Worm (Caenorhabditis elegans): ENCODE results near the gene F48B9.3.

Gene F48B9.3

DNA sequence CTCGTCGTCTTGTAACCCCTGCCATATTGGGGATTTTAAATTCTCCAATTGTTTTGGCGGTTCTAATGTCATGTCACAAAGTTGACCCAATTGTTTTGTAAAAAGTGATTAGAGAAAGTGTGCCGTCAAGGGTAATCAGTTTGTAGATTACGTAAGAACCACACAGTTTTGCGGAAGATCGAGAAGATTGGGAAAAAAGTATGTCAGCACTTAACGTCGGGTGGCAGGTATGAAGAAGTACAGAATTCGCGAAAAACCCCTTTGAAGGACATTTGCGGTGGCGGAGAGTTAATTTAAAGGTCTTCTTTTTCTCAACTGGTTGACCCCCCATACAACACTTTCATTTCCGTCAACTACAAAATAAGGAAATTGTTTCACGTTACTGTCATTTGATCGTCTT is 43.5 kb downstream of the F48B9.3 start:
- TF ChIP-seq flt-1 (GFP tag; IDR thresholded peaks at IDR 0.05) (no peak), ceh-36 (tag; optimal IDR thresholded peaks at IDR 0.05) (no peak), tbx-11 (GFP tag; IDR thresholded peaks at IDR 0.05) (no peak), B0310.2 (tag; optimal IDR thresholded peaks at IDR 0.05) (no peak), F13C5.2 (tag; optimal IDR thresholded peaks at IDR 0.05) (no peak), tbx-37 (GFP tag; conservative IDR thresholded peaks at IDR 0.05) (no peak), ceh-13 (GFP tag; optimal IDR thresholded peaks at IDR 0.05) (no peak), aly-1 (tag; optimal IDR thresholded peaks at IDR 0.05) (no peak), scrt-1 (GFP tag; IDR thresholded peaks at IDR 0.05) (no peak), hnd-1 (tag; optimal IDR thresholded peaks at IDR 0.05) (no peak), sea-1 (GFP tag; conservative IDR thresholded peaks at IDR 0.05) (no peak), tra-4 (tag; optimal IDR thresholded peaks at IDR 0.05) (no peak), hmbx-1 (tag; optimal IDR thresholded peaks at IDR 0.05) (no peak), ets-7 (tag; optimal IDR thresholded peaks at IDR 0.05) (no peak), pes-1 (GFP tag; IDR thresholded peaks at IDR 0.05) (no peak), ama-1 (optimal IDR thresholded peaks at IDR 0.05) (no peak), hmg-4 (GFP tag; optimal IDR thresholded peaks at IDR 0.05) (no peak)

DNA sequence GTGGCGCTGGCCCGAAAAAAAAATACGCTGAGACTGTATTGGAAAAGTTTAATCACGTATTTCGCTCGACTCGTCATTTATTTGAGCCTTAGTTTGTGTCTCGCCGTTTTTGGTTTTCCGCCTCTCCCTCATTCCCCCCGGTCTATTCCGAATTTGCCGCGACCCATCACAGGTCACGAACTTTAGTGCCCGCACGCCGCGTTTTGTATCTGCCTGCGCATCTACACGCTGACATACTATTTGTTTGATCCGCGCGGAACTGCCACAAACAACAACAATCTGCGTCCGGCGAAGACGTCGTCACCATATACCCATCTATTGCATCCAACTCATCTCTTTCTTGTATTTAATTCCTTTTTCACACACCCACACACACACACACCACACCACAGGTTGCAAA is 45.3 kb downstream of the F48B9.3 start:
- TF ChIP-seq B0310.2 (tag; optimal IDR thresholded peaks at IDR 0.05), result no peak
- TF ChIP-seq ama-1 (optimal IDR thresholded peaks at IDR 0.05), result no peak
- no peak for TF ChIP-seq pes-1 (GFP tag; IDR thresholded peaks at IDR 0.05)
- TF ChIP-seq ceh-13 (GFP tag; optimal IDR thresholded peaks at IDR 0.05), result no peak
- TF ChIP-seq hnd-1 (tag; optimal IDR thresholded peaks at IDR 0.05), result no peak
- no peak for TF ChIP-seq tra-4 (tag; optimal IDR thresholded peaks at IDR 0.05)
- no peak for TF ChIP-seq tbx-37 (GFP tag; conservative IDR thresholded peaks at IDR 0.05)
- no peak for TF ChIP-seq hmg-4 (GFP tag; optimal IDR thresholded peaks at IDR 0.05)
- TF ChIP-seq tbx-11 (GFP tag; IDR thresholded peaks at IDR 0.05), result no peak
- TF ChIP-seq flt-1 (GFP tag; IDR thresholded peaks at IDR 0.05), result no peak
- no peak for TF ChIP-seq ceh-36 (tag; optimal IDR thresholded peaks at IDR 0.05)
- no peak for TF ChIP-seq sea-1 (GFP tag; conservative IDR thresholded peaks at IDR 0.05)
- no peak for TF ChIP-seq scrt-1 (GFP tag; IDR thresholded peaks at IDR 0.05)
- TF ChIP-seq hmbx-1 (tag; optimal IDR thresholded peaks at IDR 0.05), result no peak

DNA sequence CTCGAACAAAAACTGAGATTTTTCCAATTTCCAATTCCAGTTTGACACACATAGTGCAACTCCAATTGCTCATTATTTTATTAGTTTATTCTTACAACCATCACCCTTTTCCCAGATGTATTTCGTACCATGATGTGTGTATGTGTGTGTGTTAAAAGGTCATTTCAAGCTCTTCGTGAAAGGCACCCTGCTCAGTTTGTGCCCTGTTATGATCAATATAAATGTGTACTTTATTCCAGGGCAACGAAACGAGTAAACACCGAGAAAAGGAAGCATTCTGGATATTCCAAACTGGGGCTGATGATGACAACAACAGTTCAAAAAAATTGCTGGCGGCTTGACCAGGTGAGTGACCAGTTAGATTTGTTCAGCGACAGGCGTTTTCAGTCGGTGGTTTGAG is 45.9 kb downstream of the F48B9.3 start, which contains the start of gene peb-1:
Gene peb-1 (plus strand): TSS at position 301 of the 400 bp plus-strand sequence.
- no peak for TF ChIP-seq hmbx-1 (tag; optimal IDR thresholded peaks at IDR 0.05)
- no peak for TF ChIP-seq hmg-4 (GFP tag; optimal IDR thresholded peaks at IDR 0.05)
- no peak for TF ChIP-seq F13C5.2 (tag; optimal IDR thresholded peaks at IDR 0.05)
- no peak for TF ChIP-seq flt-1 (GFP tag; IDR thresholded peaks at IDR 0.05)

DNA sequence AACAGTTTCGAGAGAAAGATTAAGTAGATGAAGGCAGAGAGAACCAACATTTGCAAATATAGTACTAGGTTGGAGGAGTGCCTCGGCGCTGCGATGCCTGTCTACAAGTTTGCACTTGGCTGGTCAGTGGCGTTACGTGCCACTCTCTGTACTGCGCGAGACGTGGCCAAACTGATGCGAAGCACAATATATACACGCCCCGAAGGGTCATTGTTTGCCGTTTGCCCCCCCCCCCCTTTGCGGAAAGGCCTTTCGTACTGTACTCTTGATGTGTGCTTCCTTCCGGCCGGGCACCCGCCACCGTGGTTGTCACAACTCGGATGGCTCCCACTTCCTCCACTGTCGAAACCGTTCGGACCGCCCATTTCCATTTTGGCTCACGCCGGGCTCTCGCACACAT is 47.3 kb downstream of the F48B9.3 start:
- TF ChIP-seq scrt-1 (GFP tag; IDR thresholded peaks at IDR 0.05) (no peak), ceh-13 (GFP tag; optimal IDR thresholded peaks at IDR 0.05) (no peak), ama-1 (optimal IDR thresholded peaks at IDR 0.05) (no peak), flt-1 (GFP tag; IDR thresholded peaks at IDR 0.05) (no peak), aly-1 (tag; optimal IDR thresholded peaks at IDR 0.05) (no peak), tbx-11 (GFP tag; IDR thresholded peaks at IDR 0.05) (no peak), F13C5.2 (tag; optimal IDR thresholded peaks at IDR 0.05) (no peak), ets-7 (tag; optimal IDR thresholded peaks at IDR 0.05) (no peak), pes-1 (GFP tag; IDR thresholded peaks at IDR 0.05) (no peak), hnd-1 (tag; optimal IDR thresholded peaks at IDR 0.05) (no peak), tra-4 (tag; optimal IDR thresholded peaks at IDR 0.05) (no peak), sea-1 (GFP tag; conservative IDR thresholded peaks at IDR 0.05) (no peak), hmg-4 (GFP tag; optimal IDR thresholded peaks at IDR 0.05) (no peak), ceh-36 (tag; optimal IDR thresholded peaks at IDR 0.05) (no peak), B0310.2 (tag; optimal IDR thresholded peaks at IDR 0.05) (no peak), hmbx-1 (tag; optimal IDR thresholded peaks at IDR 0.05) (no peak), tbx-37 (GFP tag; conservative IDR thresholded peaks at IDR 0.05) (no peak)

DNA sequence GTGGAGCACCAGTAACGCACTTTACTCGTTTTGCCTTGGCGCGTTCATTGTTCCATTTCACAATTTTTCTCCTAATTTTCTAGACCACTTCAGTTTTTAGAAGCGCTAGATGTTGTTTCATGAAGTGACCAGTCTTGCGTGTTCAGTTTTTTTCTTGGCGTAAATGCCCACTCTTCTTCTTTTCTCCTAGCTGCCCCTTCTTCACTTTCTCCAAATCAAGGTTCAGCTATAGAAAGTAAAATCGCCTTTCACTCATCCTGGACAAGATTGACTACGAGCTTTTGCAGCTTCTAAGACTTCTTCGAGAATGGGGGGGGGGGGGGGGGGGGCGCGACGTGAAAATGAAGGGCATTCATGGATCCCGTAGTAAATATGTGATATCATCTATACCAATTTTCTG is 47.9 kb downstream of the F48B9.3 start:
- TF ChIP-seq B0310.2 (tag; optimal IDR thresholded peaks at IDR 0.05) (no peak), ama-1 (optimal IDR thresholded peaks at IDR 0.05) (no peak), scrt-1 (GFP tag; IDR thresholded peaks at IDR 0.05) (no peak), ets-7 (tag; optimal IDR thresholded peaks at IDR 0.05) (no peak), ceh-13 (GFP tag; optimal IDR thresholded peaks at IDR 0.05) (no peak), pes-1 (GFP tag; IDR thresholded peaks at IDR 0.05) (no peak)

DNA sequence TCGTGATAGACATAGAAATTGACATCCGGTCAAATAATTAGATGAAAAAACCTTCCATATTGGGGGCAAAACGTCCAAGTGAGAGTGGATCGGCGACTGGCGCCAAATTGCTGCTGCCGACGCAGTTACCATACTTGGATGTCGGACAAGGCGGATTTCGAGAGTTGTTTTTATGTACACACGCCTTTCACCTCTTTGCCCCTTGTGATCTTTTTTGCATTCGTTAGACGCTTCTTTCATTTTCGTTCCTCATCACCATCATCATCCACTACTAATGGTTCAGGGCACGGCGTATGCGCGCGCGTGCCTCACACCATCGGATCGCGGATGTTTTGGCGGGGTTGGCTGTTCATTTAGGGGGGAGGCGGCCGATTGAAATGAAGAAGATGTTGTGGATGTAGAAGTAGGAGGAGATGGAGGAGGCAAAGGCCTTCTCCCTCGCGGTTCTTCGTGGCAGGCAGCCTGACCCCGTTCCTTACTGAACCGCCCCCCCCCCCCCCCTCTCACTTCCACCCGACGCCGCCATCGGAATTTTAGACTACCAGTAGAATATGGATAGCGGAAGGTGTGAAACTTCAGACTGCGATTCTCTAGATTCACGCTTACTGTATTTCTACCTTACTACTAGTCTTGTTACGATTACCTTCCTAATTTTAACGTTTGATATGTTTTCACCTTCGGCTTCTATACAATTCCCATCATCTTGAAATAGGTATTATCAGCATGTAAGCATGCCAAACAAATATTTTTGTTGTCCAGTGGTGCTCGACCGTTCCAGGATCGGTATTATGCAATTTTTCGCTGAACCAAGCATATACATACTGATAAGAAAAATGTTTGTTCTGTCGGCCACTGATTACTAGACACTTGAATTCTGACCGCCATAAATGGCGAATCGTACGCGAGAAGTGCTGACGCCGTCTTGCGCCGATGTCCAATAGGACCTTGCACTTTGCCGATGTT is 48.8 kb downstream of the F48B9.3 start:
- no peak for TF ChIP-seq ceh-36 (tag; optimal IDR thresholded peaks at IDR 0.05)
- TF ChIP-seq scrt-1 (GFP tag; IDR thresholded peaks at IDR 0.05), result no peak
- TF ChIP-seq hmbx-1 (tag; optimal IDR thresholded peaks at IDR 0.05), result no peak
- TF ChIP-seq aly-1 (tag; optimal IDR thresholded peaks at IDR 0.05), result no peak
- TF ChIP-seq tra-4 (tag; optimal IDR thresholded peaks at IDR 0.05), result no peak
- TF ChIP-seq B0310.2 (tag; optimal IDR thresholded peaks at IDR 0.05), result no peak
- no peak for TF ChIP-seq tbx-37 (GFP tag; conservative IDR thresholded peaks at IDR 0.05)
- TF ChIP-seq hnd-1 (tag; optimal IDR thresholded peaks at IDR 0.05), result no peak
- TF ChIP-seq pes-1 (GFP tag; IDR thresholded peaks at IDR 0.05), result no peak

DNA sequence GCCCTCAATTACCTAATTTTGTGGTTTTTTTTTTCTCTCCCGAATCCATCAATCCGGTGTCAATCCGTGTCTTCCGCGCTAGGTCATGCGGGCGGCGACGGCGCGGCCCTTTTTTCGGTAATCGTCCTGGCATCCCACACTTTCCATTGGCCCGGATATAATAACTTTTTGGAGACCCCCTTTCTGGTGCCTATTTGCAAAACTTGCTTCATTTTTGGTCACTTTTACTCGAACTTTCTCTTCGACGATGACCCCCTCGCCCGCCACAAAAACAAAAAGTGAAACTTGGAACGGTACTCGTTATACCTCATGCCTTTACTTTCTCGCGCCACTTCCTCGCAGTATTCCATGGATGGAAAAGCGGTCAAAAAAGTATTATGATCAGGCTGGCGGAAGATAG is 49.6 kb downstream of the F48B9.3 start:
- TF ChIP-seq B0310.2 (tag; optimal IDR thresholded peaks at IDR 0.05) (no peak), flt-1 (GFP tag; IDR thresholded peaks at IDR 0.05) (no peak)

DNA sequence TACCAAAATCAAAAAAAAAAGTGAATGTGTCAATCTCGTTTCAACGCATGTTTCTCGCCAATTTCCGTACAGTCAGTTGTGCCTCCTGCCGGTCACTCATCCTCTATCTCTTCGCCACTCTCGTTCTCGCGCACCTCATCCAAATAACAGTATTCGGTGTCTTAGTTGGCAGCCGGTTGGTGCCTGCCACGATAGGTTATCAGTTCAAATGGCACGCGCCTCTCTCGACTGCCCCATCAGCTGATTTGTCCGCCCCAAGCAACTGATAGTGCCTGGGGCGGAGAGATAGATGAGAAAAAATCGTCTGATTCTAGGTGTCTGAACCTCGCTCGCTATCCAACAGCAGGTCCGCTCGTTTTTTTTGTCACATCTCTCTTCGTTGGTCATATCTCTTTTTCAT is 50.3 kb downstream of the F48B9.3 start:
- no peak for TF ChIP-seq scrt-1 (GFP tag; IDR thresholded peaks at IDR 0.05)
- TF ChIP-seq hnd-1 (tag; optimal IDR thresholded peaks at IDR 0.05), result no peak
- TF ChIP-seq F13C5.2 (tag; optimal IDR thresholded peaks at IDR 0.05), result no peak
- TF ChIP-seq aly-1 (tag; optimal IDR thresholded peaks at IDR 0.05), result no peak
- TF ChIP-seq ama-1 (optimal IDR thresholded peaks at IDR 0.05), result no peak

Data from whole organism, early embryonic.